Fruit fly (Drosophila melanogaster) whole organism, prepupa: ENCODE results near the gene CG13367.

Source experiments
- Blimp-1 ChIP-seq: fragments of 200-800 bp; sonication (Bioruptor generic); optimal IDR thresholded peaks from 3 replicates; lab custom pipeline; 2017; ENCODE audit warnings: missing biosample characterization, missing genetic modification characterization, mild to moderate bottlenecking, moderate library complexity, missing genetic modification reagents
- CG10631 ChIP-seq: fragments of 200-800 bp; sonication (Bioruptor generic); optimal IDR thresholded peaks from 2 replicates; lab custom pipeline; 2016; ENCODE audit warnings: missing biosample characterization, missing genetic modification characterization
- CG11294 ChIP-seq: fragments of 200-800 bp; sonication (Bioruptor generic); IDR thresholded peaks from 2 replicates; pipeline ENCODE4 v1.3.6; 2022; ENCODE audit warnings: missing biosample characterization, missing genetic modification characterization
- CG11762 ChIP-seq: fragments of 200-800 bp; sonication (Bioruptor generic); optimal IDR thresholded peaks from 3 replicates; lab custom pipeline; 2016; ENCODE audit warnings: missing biosample characterization, missing genetic modification characterization; ENCODE audit not compliant: insufficient read depth
- CG11902 ChIP-seq: fragments of 200-800 bp; sonication (Bioruptor generic); optimal IDR thresholded peaks from 3 replicates; lab custom pipeline; 2016; ENCODE audit warnings: missing biosample characterization, missing genetic modification characterization
- CG15336 ChIP-seq: fragments of 200-800 bp; sonication (Bioruptor generic); IDR thresholded peaks from 2 replicates; pipeline ENCODE4 v1.3.6; 2022; ENCODE audit warnings: missing biosample characterization, missing genetic modification characterization
- CG16779 ChIP-seq: fragments of 200-800 bp; sonication (Bioruptor generic); optimal IDR thresholded peaks from 3 replicates; lab custom pipeline; 2017; ENCODE audit warnings: missing biosample characterization, mild to moderate bottlenecking, missing genetic modification characterization
- CG31627 ChIP-seq: fragments of 200-800 bp; sonication (Bioruptor generic); optimal IDR thresholded peaks from 3 replicates; lab custom pipeline; 2016; ENCODE audit warnings: missing biosample characterization, missing genetic modification characterization
- CG32006 ChIP-seq: fragments of 200-800 bp; sonication (Bioruptor generic); optimal IDR thresholded peaks from 3 replicates; lab custom pipeline; 2017; ENCODE audit warnings: missing biosample characterization, mild to moderate bottlenecking, missing genetic modification characterization
- CG34406 ChIP-seq: fragments of 200-800 bp; sonication (Bioruptor generic); optimal IDR thresholded peaks from 3 replicates; lab custom pipeline; 2016; ENCODE audit warnings: missing biosample characterization, missing genetic modification characterization
- CG3919 ChIP-seq: fragments of 200-800 bp; sonication (Bioruptor generic); optimal IDR thresholded peaks from 3 replicates; lab custom pipeline; 2016; ENCODE audit warnings: missing biosample characterization, missing genetic modification characterization
- CG4318 ChIP-seq: fragments of 200-800 bp; sonication (Bioruptor generic); optimal IDR thresholded peaks from 3 replicates; lab custom pipeline; 2017; ENCODE audit warnings: missing biosample characterization, mild to moderate bottlenecking, missing genetic modification characterization
- CG6163 ChIP-seq: fragments of 200-800 bp; sonication (Bioruptor generic); IDR thresholded peaks from 3 replicates; pipeline ENCODE4 v1.3.6; 2022; ENCODE audit warnings: missing biosample characterization, missing genetic modification characterization
- CG6276 ChIP-seq: fragments of 200-800 bp; sonication (Bioruptor generic); optimal IDR thresholded peaks from 2 replicates; lab custom pipeline; 2017; ENCODE audit warnings: missing biosample characterization, mild to moderate bottlenecking, missing genetic modification characterization
- CG6808 ChIP-seq: fragments of 200-800 bp; sonication (Bioruptor generic); optimal IDR thresholded peaks from 3 replicates; lab custom pipeline; 2017; ENCODE audit warnings: missing biosample characterization, missing genetic modification characterization, mild to moderate bottlenecking, moderate library complexity, missing genetic modification reagents
- CG6854 ChIP-seq: fragments of 200-800 bp; sonication (Bioruptor generic); optimal IDR thresholded peaks from 2 replicates; lab custom pipeline; 2017; ENCODE audit warnings: missing biosample characterization, mild to moderate bottlenecking, missing genetic modification characterization
- CG8119 ChIP-seq: fragments of 200-800 bp; sonication (Bioruptor generic); IDR thresholded peaks from 3 replicates; pipeline ENCODE4 v1.3.6; 2022; ENCODE audit warnings: missing biosample characterization, missing genetic modification characterization
- CG9139 ChIP-seq: fragments of 200-800 bp; sonication (Bioruptor generic); optimal IDR thresholded peaks from 3 replicates; lab custom pipeline; 2017; ENCODE audit warnings: missing biosample characterization, mild to moderate bottlenecking, missing genetic modification characterization
- Eip75B ChIP-seq: fragments of 200-800 bp; sonication (Bioruptor generic); optimal IDR thresholded peaks from 3 replicates; lab custom pipeline; 2016; ENCODE audit warnings: missing biosample characterization, missing genetic modification characterization
- Eip78C ChIP-seq: fragments of 200-800 bp; sonication (Bioruptor generic); peaks from one replicate; lab custom pipeline; 2016; ENCODE audit warnings: missing biosample characterization, missing genetic modification characterization
- Ets21C ChIP-seq: fragments of 200-800 bp; sonication (Bioruptor generic); optimal IDR thresholded peaks from 3 replicates; lab custom pipeline; 2016; ENCODE audit warnings: missing biosample characterization, missing genetic modification characterization
- Hr39 ChIP-seq: fragments of 200-800 bp; sonication (Bioruptor generic); optimal IDR thresholded peaks from 2 replicates; lab custom pipeline; 2016; ENCODE audit warnings: missing biosample characterization, missing genetic modification characterization
- Lpt ChIP-seq: fragments of 200-800 bp; sonication (Bioruptor generic); optimal IDR thresholded peaks from 3 replicates; lab custom pipeline; 2016; ENCODE audit warnings: missing biosample characterization, missing genetic modification characterization
- Met ChIP-seq: fragments of 200-800 bp; sonication (Bioruptor generic); optimal IDR thresholded peaks from 3 replicates; lab custom pipeline; 2016; ENCODE audit warnings: missing biosample characterization, missing genetic modification characterization
- Smox ChIP-seq: fragments of 200-800 bp; sonication (Bioruptor generic); optimal IDR thresholded peaks from 3 replicates; lab custom pipeline; 2016; ENCODE audit warnings: missing biosample characterization, missing genetic modification characterization
- Sox15 ChIP-seq: fragments of 200-800 bp; sonication (Bioruptor generic); optimal IDR thresholded peaks from 3 replicates; lab custom pipeline; 2016; ENCODE audit warnings: missing biosample characterization, missing genetic modification characterization
- achi ChIP-seq: fragments of 200-800 bp; sonication (Bioruptor generic); optimal IDR thresholded peaks from 3 replicates; lab custom pipeline; 2016; ENCODE audit warnings: missing biosample characterization, missing genetic modification characterization
- acj6 ChIP-seq: fragments of 200-800 bp; sonication (Bioruptor generic); optimal IDR thresholded peaks from 3 replicates; lab custom pipeline; 2016; ENCODE audit warnings: missing biosample characterization, missing genetic modification characterization
- cyc ChIP-seq: fragments of 200-800 bp; sonication (Bioruptor generic); optimal IDR thresholded peaks from 3 replicates; lab custom pipeline; 2016; ENCODE audit warnings: missing biosample characterization, missing genetic modification characterization
- eg ChIP-seq: fragments of 200-800 bp; sonication (Bioruptor generic); IDR thresholded peaks from 3 replicates; pipeline ENCODE4 v1.3.6; 2022; ENCODE audit warnings: missing biosample characterization, missing genetic modification characterization
- esn ChIP-seq: fragments of 200-800 bp; sonication (Bioruptor generic); optimal IDR thresholded peaks from 2 replicates; lab custom pipeline; 2016; ENCODE audit warnings: missing biosample characterization, mild to moderate bottlenecking, missing genetic modification characterization, moderate library complexity
- fd85E ChIP-seq: fragments of 200-800 bp; sonication (Bioruptor generic); optimal IDR thresholded peaks from 3 replicates; lab custom pipeline; 2016; ENCODE audit warnings: missing biosample characterization, missing genetic modification characterization
- fkh ChIP-seq: fragments of 200-800 bp; sonication (Bioruptor generic); optimal IDR thresholded peaks from 3 replicates; lab custom pipeline; 2017; ENCODE audit warnings: missing biosample characterization, mild to moderate bottlenecking, missing genetic modification characterization, moderate library complexity
- lz ChIP-seq: fragments of 200-800 bp; sonication (Bioruptor generic); optimal IDR thresholded peaks from 3 replicates; lab custom pipeline; 2016; ENCODE audit warnings: missing biosample characterization, missing genetic modification characterization
- net ChIP-seq: fragments of 200-800 bp; sonication (Bioruptor generic); optimal IDR thresholded peaks from 3 replicates; lab custom pipeline; 2016; ENCODE audit warnings: missing biosample characterization, missing genetic modification characterization
- pdm3 ChIP-seq: fragments of 200-800 bp; sonication (Bioruptor generic); optimal IDR thresholded peaks from 3 replicates; lab custom pipeline; 2016; ENCODE audit warnings: missing biosample characterization, missing genetic modification characterization
- salr ChIP-seq, 2 experiments: fragments of 200-800 bp; sonication (Bioruptor generic); optimal IDR thresholded peaks; 3 replicates each; lab custom pipeline; 2016 to 2018; ENCODE audit warnings: missing biosample characterization in 2 of 2, missing genetic modification characterization in 2 of 2, mild to moderate bottlenecking in 1 of 2
- spab ChIP-seq: fragments of 200-800 bp; sonication (Bioruptor generic); optimal IDR thresholded peaks from 2 replicates; lab custom pipeline; 2017; ENCODE audit warnings: missing biosample characterization, mild to moderate bottlenecking, missing genetic modification characterization, missing genetic modification reagents
- ss ChIP-seq, 2 experiments: fragments of 200-800 bp; sonication (Bioruptor generic); optimal IDR thresholded peaks; 2 replicates in 1 of 2; 3 replicates in 1 of 2; lab custom pipeline; 2017 to 2018; ENCODE audit warnings: mild to moderate bottlenecking in 2 of 2, missing biosample characterization in 2 of 2, missing genetic modification characterization in 2 of 2, moderate library complexity in 1 of 2
- svp ChIP-seq: fragments of 200-800 bp; sonication (Bioruptor generic); peaks from one replicate; lab custom pipeline; 2016; ENCODE audit warnings: missing biosample characterization, missing genetic modification characterization
- topi ChIP-seq: fragments of 200-800 bp; sonication (Bioruptor generic); optimal IDR thresholded peaks from 3 replicates; lab custom pipeline; 2016; ENCODE audit warnings: missing biosample characterization, missing genetic modification characterization

Gene CG13367

DNA sequence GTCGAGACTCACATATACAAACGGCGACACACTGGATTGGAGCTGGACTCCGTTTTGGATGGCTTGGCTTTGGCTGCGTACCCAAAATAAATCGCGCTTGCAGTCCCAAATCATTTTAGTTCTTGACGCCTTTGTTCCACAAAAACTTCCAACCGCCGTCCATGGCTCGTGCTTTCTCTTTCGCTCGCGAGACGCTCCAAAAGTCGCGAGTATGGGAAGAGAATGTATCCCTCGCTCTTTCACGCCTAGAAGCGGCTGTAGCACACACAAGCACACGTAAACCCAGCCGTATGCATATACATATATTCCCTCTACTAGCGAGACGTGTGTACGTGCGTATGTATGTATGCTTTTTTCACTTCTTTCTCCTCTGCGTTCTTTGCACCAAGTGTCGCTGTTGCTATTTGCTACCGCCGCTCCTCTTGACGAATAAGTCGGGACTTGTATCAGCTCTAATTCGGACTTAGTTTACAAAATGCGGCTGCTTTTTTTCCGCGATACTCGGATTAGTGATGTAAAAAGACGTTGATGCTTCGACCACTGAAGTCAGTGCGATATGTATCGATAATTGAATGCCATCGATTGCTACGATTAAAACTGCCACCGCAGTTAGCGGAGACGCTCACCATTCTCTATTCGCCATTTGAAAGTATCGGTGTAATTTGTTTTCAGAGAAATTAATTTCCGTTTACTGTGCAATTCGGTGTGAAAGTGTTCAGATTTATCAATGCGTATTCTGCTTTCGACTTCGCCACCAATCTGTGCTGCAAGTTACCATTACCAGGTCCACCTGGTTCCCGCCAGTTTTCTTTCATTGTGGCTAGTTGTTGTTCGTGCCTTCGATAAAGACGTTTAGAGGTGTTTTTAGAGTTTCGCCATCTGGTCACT, 11.2 kb downstream of the CG13367 start, which contains the start of the genes Hmt4-20 and SkpA (continued):
- TF ChIP-seq CG31627 (GFP tag; lab: Kevin White, UChicago) (no peak), fkh (GFP tag; lab: Kevin White, UChicago) (no peak), achi (GFP tag; lab: Kevin White, UChicago) (no peak), CG10631 (GFP tag; lab: Kevin White, UChicago) (no peak), Eip78C (GFP tag; lab: Kevin White, UChicago) (peak; percentile 53), CG11902 (GFP tag; lab: Kevin White, UChicago) (no peak), Eip75B (GFP tag; lab: Kevin White, UChicago) (no peak), Smox (GFP tag; lab: Kevin White, UChicago) (no peak), lz (no peak)

DNA sequence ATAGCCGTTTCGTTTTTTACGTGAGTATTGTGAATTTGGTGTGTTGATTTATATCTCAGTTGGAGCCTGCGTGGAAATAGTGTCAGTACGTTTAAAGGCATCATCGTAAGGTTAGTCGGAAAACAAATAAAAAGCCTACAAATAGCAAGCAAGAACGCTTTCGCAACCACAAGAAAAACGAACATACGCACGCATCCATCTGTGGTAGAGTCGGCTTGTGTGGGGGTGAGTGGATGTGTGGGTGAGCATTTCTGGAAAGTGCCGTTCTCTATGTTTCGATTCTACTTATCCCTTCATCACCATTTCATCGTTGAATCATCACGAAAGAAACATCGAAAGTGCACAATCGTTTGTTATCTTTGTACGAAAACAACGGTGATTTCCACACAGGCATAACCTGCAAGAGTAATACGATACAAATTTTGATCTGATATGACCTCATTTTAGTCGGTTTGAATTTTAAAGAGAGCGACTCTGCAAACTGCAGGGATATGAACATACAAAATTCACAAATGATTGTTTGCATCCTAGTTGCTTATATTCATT, 11.9 kb downstream of the CG13367 start:
- TF ChIP-seq spab (no peak), eg (GFP tag; lab: Robert Waterston, UW) (no peak), CG15336 (GFP tag; lab: Robert Waterston, UW) (no peak), CG6854 (GFP tag; lab: Kevin White, UChicago) (no peak), acj6 (no peak), Blimp-1 (GFP tag; lab: Kevin White, UChicago) (no peak), pdm3 (no peak), ss (GFP tag; optimal IDR thresholded peaks at IDR 0.05; lab: Kevin White, UChicago) (no peak), Sox15 (GFP tag; lab: Kevin White, UChicago) (no peak), CG34406 (GFP tag; lab: Kevin White, UChicago) (no peak), Met (no peak), svp (GFP tag; lab: Kevin White, UChicago) (no peak), CG4318 (GFP tag; lab: Kevin White, UChicago) (no peak), Eip78C (GFP tag; lab: Kevin White, UChicago) (peak; percentile 14), CG9139 (GFP tag; lab: Kevin White, UChicago) (peak; percentile 9), CG6276 (no peak), CG11762 (GFP tag; lab: Kevin White, UChicago) (no peak), net (GFP tag; lab: Kevin White, UChicago) (no peak), CG16779 (tag; lab: Kevin White, UChicago) (no peak), CG6808 (GFP tag; lab: Kevin White, UChicago) (peak; percentile 2), CG11902 (GFP tag; lab: Kevin White, UChicago) (no peak)

DNA sequence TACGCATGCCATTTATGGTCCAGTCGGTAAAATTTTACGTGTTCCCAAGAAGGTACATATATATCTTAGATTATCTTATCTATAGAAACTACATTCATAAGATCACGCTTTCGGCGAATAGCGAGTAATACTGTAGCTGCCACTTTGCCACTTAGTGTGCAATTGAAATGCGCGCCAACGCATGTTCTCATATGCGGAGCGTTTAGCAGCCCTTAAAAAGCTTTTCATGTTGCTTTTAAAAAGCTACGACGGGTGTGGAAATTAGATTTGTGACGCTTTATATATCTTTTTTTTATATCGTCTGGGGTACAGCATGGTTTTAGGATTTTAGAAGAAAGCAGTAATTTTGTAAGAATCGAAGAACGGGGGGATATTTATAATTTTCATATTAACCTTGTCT, 13.5 kb downstream of the CG13367 start:
- TF ChIP-seq CG32006 = no peak
- no peak for TF ChIP-seq Ets21C (GFP tag; lab: Kevin White, UChicago)
- TF ChIP-seq CG9139 (GFP tag; lab: Kevin White, UChicago) = no peak
- peak; percentile 16 for TF ChIP-seq Eip78C (GFP tag; lab: Kevin White, UChicago)

DNA sequence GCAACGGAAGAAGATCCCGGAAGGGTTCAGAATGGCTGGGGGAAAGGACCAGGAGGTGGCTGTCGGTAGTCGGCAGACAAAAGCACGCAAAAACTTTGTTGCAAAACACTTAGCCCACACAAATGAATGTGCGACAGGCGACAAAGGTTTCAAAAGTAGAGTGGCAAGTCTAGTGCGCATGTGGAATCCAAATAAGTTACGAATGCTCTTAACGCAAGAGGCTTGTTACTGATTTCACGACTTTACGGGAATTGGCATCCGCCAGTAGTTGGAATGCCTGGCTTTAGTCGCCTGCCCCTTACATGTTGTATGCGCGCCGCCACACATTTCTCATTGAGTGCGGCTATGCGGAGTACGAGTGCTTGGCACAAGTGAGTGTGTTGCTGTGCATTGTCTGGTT, 33.9 kb downstream of the CG13367 start:
- peak; percentile 44 for TF ChIP-seq CG3919 (GFP tag; lab: Kevin White, UChicago)
- peak; percentile 24 for TF ChIP-seq CG10631 (GFP tag; lab: Kevin White, UChicago)
- TF ChIP-seq CG6163 (GFP tag; lab: Robert Waterston, UW) = peak; percentile 62
- TF ChIP-seq Lpt (GFP tag; lab: Kevin White, UChicago) = no peak
- TF ChIP-seq achi (GFP tag; lab: Kevin White, UChicago) = peak; percentile 6
- peak; percentile 10 for TF ChIP-seq topi (GFP tag; lab: Kevin White, UChicago)
- TF ChIP-seq esn (GFP tag; lab: Kevin White, UChicago) = peak; percentile 12
- peak; percentile 37; the same call in 2 of the 3 replicates for TF ChIP-seq CG8119 (GFP tag; lab: Robert Waterston, UW)
- no peak for TF ChIP-seq CG34406 (GFP tag; lab: Kevin White, UChicago)
- TF ChIP-seq Eip75B (GFP tag; lab: Kevin White, UChicago) = peak; percentile 23
- TF ChIP-seq CG11762 (GFP tag; lab: Kevin White, UChicago) = no peak
- peak; percentile 38 for TF ChIP-seq Hr39
- no peak for TF ChIP-seq CG6808 (GFP tag; lab: Kevin White, UChicago)
- TF ChIP-seq Ets21C (GFP tag; lab: Kevin White, UChicago) = peak; percentile 22
- TF ChIP-seq CG32006 = peak; percentile 46
- peak; percentile 40 for TF ChIP-seq cyc (GFP tag; lab: Kevin White, UChicago)
- peak; percentile 28 for TF ChIP-seq acj6
- TF ChIP-seq salr (GFP tag; optimal IDR thresholded peaks at IDR 0.05; lab: Kevin White, UChicago) = peak in 1 of 2 experiments; percentile 2
- TF ChIP-seq fd85E (GFP tag; lab: Kevin White, UChicago) = no peak
- peak; percentile 55 for TF ChIP-seq Eip78C (GFP tag; lab: Kevin White, UChicago)
- TF ChIP-seq Met = peak; percentile 38
- peak; percentile 53; the same call in 2 of the 3 replicates for TF ChIP-seq eg (GFP tag; lab: Robert Waterston, UW)
- TF ChIP-seq lz = peak; percentile 20
- no peak for TF ChIP-seq CG11294 (GFP tag; lab: Robert Waterston, UW)
- peak; percentile 18 for TF ChIP-seq CG31627 (GFP tag; lab: Kevin White, UChicago)
